Fruit fly (Drosophila melanogaster) Kc167 (cell line): Measurements from ENCODE around the gene CG14400.

Source experiments
- Myc ChIP-seq: fragments of >200 bp; optimal IDR thresholded peaks from 2 replicates; lab custom pipeline; 2017; ENCODE audit warnings: missing external identifiers
- Sin3A ChIP-seq: fragments of >200 bp; optimal IDR thresholded peaks from 2 replicates; lab custom pipeline; 2018; ENCODE audit warnings: missing external identifiers
- h ChIP-seq: fragments of >200 bp; optimal IDR thresholded peaks from 3 replicates; lab custom pipeline; 2018; ENCODE audit warnings: missing external identifiers
- insv ChIP-seq: fragments of >200 bp; optimal IDR thresholded peaks from 3 replicates; lab custom pipeline; 2018; ENCODE audit warnings: missing external identifiers
- psq ChIP-seq: fragments of >200 bp; optimal IDR thresholded peaks from 2 replicates; lab custom pipeline; 2017; ENCODE audit warnings: missing external identifiers
- ttk ChIP-seq: sonication (Bioruptor generic); optimal IDR thresholded peaks from 2 replicates; lab custom pipeline; 2017; ENCODE audit warnings: missing external identifiers

dm6 chr2L:20831060-20831459 lies 26.6 kb downstream of the CG14400 start, which contains the start of gene CG31674:
- no peak for TF ChIP-seq Sin3A
- no peak for TF ChIP-seq psq (lab: Kevin White, UChicago)
- TF ChIP-seq insv (lab: Kevin White, UChicago): no peak
- no peak for TF ChIP-seq h (lab: Kevin White, UChicago)
- no peak for TF ChIP-seq Myc (lab: Kevin White, UChicago)
- TF ChIP-seq ttk (lab: Kevin White, UChicago): no peak
